Worm (Caenorhabditis elegans) whole organism, L3 larva: ENCODE data around the gene sago-1.

Experiments used
- R02D3.7 ChIP-seq: fragments of 150-350 bp; optimal IDR thresholded peaks from 2 replicates; lab custom pipeline; 2014; ENCODE audit warnings: missing biosample characterization, missing genetic modification characterization
- ZK546.5 ChIP-seq: sonication (generic microtip); optimal IDR thresholded peaks from 2 replicates; lab custom pipeline; 2017; ENCODE audit warnings: missing biosample characterization, missing genetic modification characterization
- aly-2 ChIP-seq: fragments of 150-350 bp; optimal IDR thresholded peaks from 2 replicates; lab custom pipeline; 2014; ENCODE audit warnings: missing biosample characterization, missing genetic modification characterization
- ama-1 ChIP-seq: fragments of 150-350 bp; optimal IDR thresholded peaks from 2 replicates; lab custom pipeline; 2018
- ceh-16 ChIP-seq: sonication (generic microtip); optimal IDR thresholded peaks from 2 replicates; lab custom pipeline; 2017; ENCODE audit warnings: missing biosample characterization, missing genetic modification characterization
- ceh-28 ChIP-seq: fragments of 150-350 bp; optimal IDR thresholded peaks from 2 replicates; lab custom pipeline; 2014; ENCODE audit warnings: missing biosample characterization, missing genetic modification reagents, missing genetic modification characterization
- ceh-9 ChIP-seq: sonication (generic microtip); optimal IDR thresholded peaks from 2 replicates; lab custom pipeline; 2018; ENCODE audit warnings: missing biosample characterization, missing genetic modification characterization
- daf-12 ChIP-seq: fragments of 150-350 bp; optimal IDR thresholded peaks from 2 replicates; lab custom pipeline; 2014; ENCODE audit warnings: missing biosample characterization, missing genetic modification reagents, missing genetic modification characterization
- egl-27 ChIP-seq: sonication (generic microtip); optimal IDR thresholded peaks from 4 replicates; lab custom pipeline; 2017; ENCODE audit warnings: missing biosample characterization, missing genetic modification reagents, missing genetic modification characterization
- egl-5 ChIP-seq: fragments of 150-350 bp; optimal IDR thresholded peaks from 2 replicates; lab custom pipeline; 2017; ENCODE audit warnings: missing biosample characterization, missing genetic modification reagents, missing genetic modification characterization, inconsistent platforms
- elt-1 ChIP-seq: fragments of 150-350 bp; optimal IDR thresholded peaks from 2 replicates; lab custom pipeline; 2014; ENCODE audit warnings: missing biosample characterization, missing genetic modification characterization
- elt-2 ChIP-seq: sonication (generic microtip); optimal IDR thresholded peaks from 2 replicates; lab custom pipeline; 2016; ENCODE audit warnings: missing genetic modification reagents, mild to moderate bottlenecking, missing genetic modification characterization, missing compliant biosample characterization
- elt-3 ChIP-seq, 3 experiments: fragments of 150-350 bp in 1 of 3; sonication (generic microtip) in 2 of 3; optimal IDR thresholded peaks; 2 replicates in 2 of 3; 4 replicates in 1 of 3; lab custom pipeline; 2014 to 2017; ENCODE audit warnings: missing biosample characterization in 3 of 3, missing genetic modification characterization in 3 of 3
- eor-1 ChIP-seq, 2 experiments: fragments of 150-350 bp; optimal IDR thresholded peaks; 2 replicates each; lab custom pipeline; 2014 to 2018; ENCODE audit warnings: missing biosample characterization in 2 of 2, missing genetic modification characterization in 2 of 2
- fkh-10 ChIP-seq: sonication (generic microtip); optimal IDR thresholded peaks from 2 replicates; lab custom pipeline; 2017; ENCODE audit warnings: missing biosample characterization, missing genetic modification reagents, missing genetic modification characterization
- fkh-2 ChIP-seq: fragments of 150-350 bp; optimal IDR thresholded peaks from 2 replicates; lab custom pipeline; 2014; ENCODE audit warnings: missing biosample characterization, missing genetic modification reagents, missing genetic modification characterization
- fos-1 ChIP-seq: fragments of 150-350 bp; optimal IDR thresholded peaks from 2 replicates; lab custom pipeline; 2014; ENCODE audit warnings: missing biosample characterization, missing genetic modification characterization
- lin-15B ChIP-seq: fragments of 150-350 bp; optimal IDR thresholded peaks from 2 replicates; lab custom pipeline; 2014; ENCODE audit warnings: missing biosample characterization, missing genetic modification characterization
- lin-39 ChIP-seq: fragments of 150-350 bp; optimal IDR thresholded peaks from 2 replicates; lab custom pipeline; 2018; ENCODE audit warnings: missing biosample characterization, missing genetic modification reagents, missing genetic modification characterization
- lsy-12 ChIP-seq: sonication (generic microtip); optimal IDR thresholded peaks from 2 replicates; lab custom pipeline; 2016; ENCODE audit warnings: mild to moderate bottlenecking, missing genetic modification characterization, missing compliant biosample characterization
- mdl-1 ChIP-seq: fragments of 150-350 bp; optimal IDR thresholded peaks from 2 replicates; lab custom pipeline; 2014; ENCODE audit warnings: missing biosample characterization, missing genetic modification characterization
- mml-1 ChIP-seq: fragments of 150-350 bp; sonication (generic microtip); optimal IDR thresholded peaks from 3 replicates; lab custom pipeline; 2014; ENCODE audit warnings: missing biosample characterization, missing genetic modification characterization
- nfya-1 ChIP-seq: sonication (generic microtip); optimal IDR thresholded peaks from 2 replicates; lab custom pipeline; 2017; ENCODE audit warnings: missing genetic modification characterization, mild to moderate bottlenecking, missing compliant biosample characterization, antibody characterized with exemption, moderate library complexity; ENCODE audit not compliant: insufficient read depth
- nhr-11 ChIP-seq: fragments of 150-350 bp; optimal IDR thresholded peaks from 2 replicates; lab custom pipeline; 2014; ENCODE audit warnings: missing biosample characterization, missing genetic modification characterization
- nhr-12 ChIP-seq: fragments of 150-350 bp; optimal IDR thresholded peaks from 2 replicates; lab custom pipeline; 2014; ENCODE audit warnings: missing biosample characterization, missing genetic modification characterization
- nhr-23 ChIP-seq: fragments of 150-350 bp; optimal IDR thresholded peaks from 2 replicates; lab custom pipeline; 2014; ENCODE audit warnings: missing biosample characterization, missing genetic modification reagents, missing genetic modification characterization
- nhr-25 ChIP-seq: sonication (generic microtip); optimal IDR thresholded peaks from 2 replicates; lab custom pipeline; 2017; ENCODE audit warnings: missing biosample characterization, missing genetic modification characterization
- nhr-28 ChIP-seq: fragments of 150-350 bp; optimal IDR thresholded peaks from 2 replicates; lab custom pipeline; 2014; ENCODE audit warnings: missing biosample characterization, missing genetic modification characterization
- nhr-67 ChIP-seq: fragments of 150-350 bp; optimal IDR thresholded peaks from 2 replicates; lab custom pipeline; 2014; ENCODE audit warnings: missing biosample characterization, missing genetic modification characterization
- nhr-77 ChIP-seq: fragments of 150-350 bp; optimal IDR thresholded peaks from 2 replicates; lab custom pipeline; 2014; ENCODE audit warnings: missing biosample characterization, missing genetic modification characterization
- pha-4 ChIP-seq: fragments of 150-350 bp; optimal IDR thresholded peaks from 2 replicates; lab custom pipeline; 2014; ENCODE audit warnings: missing biosample characterization, missing genetic modification reagents, missing genetic modification characterization
- pqm-1 ChIP-seq: fragments of 150-350 bp; optimal IDR thresholded peaks from 2 replicates; lab custom pipeline; 2017; ENCODE audit warnings: missing biosample characterization, missing genetic modification characterization, inconsistent platforms
- sea-2 ChIP-seq: fragments of 150-350 bp; sonication (generic microtip); optimal IDR thresholded peaks from 4 replicates; lab custom pipeline; 2014; ENCODE audit warnings: missing biosample characterization, missing genetic modification reagents, missing genetic modification characterization
- skn-1 ChIP-seq: fragments of 150-350 bp; optimal IDR thresholded peaks from 2 replicates; lab custom pipeline; 2014; ENCODE audit warnings: missing biosample characterization, missing genetic modification characterization
- tbx-2 ChIP-seq: sonication (generic microtip); optimal IDR thresholded peaks from 2 replicates; lab custom pipeline; 2016; ENCODE audit warnings: mild to moderate bottlenecking, missing genetic modification characterization, missing compliant biosample characterization
- unc-62 ChIP-seq: fragments of 150-350 bp; sonication (generic microtip); optimal IDR thresholded peaks from 4 replicates; lab custom pipeline; 2014; ENCODE audit warnings: missing biosample characterization, missing genetic modification reagents, missing genetic modification characterization
- zag-1 ChIP-seq: fragments of 150-350 bp; optimal IDR thresholded peaks from 2 replicates; lab custom pipeline; 2014; ENCODE audit warnings: missing biosample characterization, missing genetic modification characterization
- ztf-11 ChIP-seq: fragments of 150-350 bp; optimal IDR thresholded peaks from 2 replicates; lab custom pipeline; 2014; ENCODE audit warnings: missing biosample characterization, missing genetic modification characterization
- ztf-4 ChIP-seq: fragments of 150-350 bp; optimal IDR thresholded peaks from 2 replicates; lab custom pipeline; 2014; ENCODE audit warnings: missing biosample characterization, missing genetic modification characterization

The sago-1 gene

ce11 chrV:6267237-6267812 lies 36.2 kb upstream of the sago-1 start, which contains the start of gene mrck-1 (continued):
- TF ChIP-seq ZK546.5 (peak; percentile 34), fkh-10 (GFP tag; lab: Kevin White, UChicago) (peak; percentile 87), ztf-11 (tag; lab: Kevin White, UChicago) (no peak)

- TF ChIP-seq fkh-2 (tag; lab: Kevin White, UChicago), result no peak
- no peak for TF ChIP-seq egl-5 (tag; lab: Kevin White, UChicago)
- TF ChIP-seq egl-27, result no peak
- no peak for TF ChIP-seq sea-2
- no peak for TF ChIP-seq nhr-12 (tag; lab: Kevin White, UChicago)
- no peak for TF ChIP-seq nhr-23
- no peak for TF ChIP-seq skn-1 (tag; lab: Kevin White, UChicago)
- TF ChIP-seq ama-1, result no peak
- TF ChIP-seq nhr-25 (tag; lab: Kevin White, UChicago), result no peak
- no peak for TF ChIP-seq lsy-12 (tag; lab: Kevin White, UChicago)
- no peak for TF ChIP-seq mml-1 (tag; lab: Kevin White, UChicago)
- TF ChIP-seq nhr-28 (tag; lab: Kevin White, UChicago), result no peak
- no peak for TF ChIP-seq pha-4
- no peak for TF ChIP-seq unc-62
- TF ChIP-seq ztf-4 (tag; lab: Kevin White, UChicago), result no peak
- TF ChIP-seq ceh-16, result no peak
- TF ChIP-seq ZK546.5, result no peak
- no peak for TF ChIP-seq aly-2 (tag; lab: Kevin White, UChicago)
- TF ChIP-seq, all 47 proteins: peak for 0
Measured at ce11 chrV:6267978-6268377, 35.6 kb upstream of the sago-1 start.

- TF ChIP-seq elt-2 (tag; lab: Kevin White, UChicago) (no peak), elt-3 (tag; optimal IDR thresholded peaks at IDR 0.05; lab: Kevin White, UChicago) (no peak), ztf-11 (tag; lab: Kevin White, UChicago) (no peak), egl-5 (tag; lab: Kevin White, UChicago) (no peak), ztf-4 (tag; lab: Kevin White, UChicago) (no peak), ama-1 (no peak), eor-1 (tag; optimal IDR thresholded peaks at IDR 0.05; lab: Kevin White, UChicago) (no peak), ceh-16 (no peak), ceh-9 (tag; lab: Kevin White, UChicago) (no peak), nhr-77 (tag; lab: Kevin White, UChicago) (no peak)
Measured at ce11 chrV:6268526-6268925, 35.0 kb upstream of the sago-1 start.

- TF ChIP-seq elt-2 (tag; lab: Kevin White, UChicago), result peak; percentile 61
- TF ChIP-seq pha-4, result peak; percentile 43
- TF ChIP-seq tbx-2 (tag; lab: Kevin White, UChicago), result no peak
- no peak for TF ChIP-seq zag-1 (tag; lab: Kevin White, UChicago)
- TF ChIP-seq ztf-4 (tag; lab: Kevin White, UChicago), result no peak
Measured at ce11 chrV:6268961-6269360, 34.6 kb upstream of the sago-1 start.

ce11 chrV:6270097-6270496 lies 33.5 kb upstream of the sago-1 start:
- TF ChIP-seq lin-39 (tag; lab: Kevin White, UChicago), result no peak
- no peak for TF ChIP-seq lin-15B (tag; lab: Kevin White, UChicago)
- TF ChIP-seq nfya-1 (tag; lab: Kevin White, UChicago), result peak; percentile 19
- TF ChIP-seq pha-4, result peak; percentile 67

- TF ChIP-seq ZK546.5 (no peak), R02D3.7 (tag; lab: Kevin White, UChicago) (no peak), nhr-67 (tag; lab: Kevin White, UChicago) (no peak), fos-1 (tag; lab: Kevin White, UChicago) (no peak), nhr-12 (tag; lab: Kevin White, UChicago) (no peak), pha-4 (no peak), zag-1 (tag; lab: Kevin White, UChicago) (no peak), lin-39 (tag; lab: Kevin White, UChicago) (no peak), daf-12 (tag; lab: Kevin White, UChicago) (no peak), ztf-4 (tag; lab: Kevin White, UChicago) (no peak), elt-3 (tag; optimal IDR thresholded peaks at IDR 0.05; lab: Kevin White, UChicago) (no peak), nhr-11 (no peak), egl-27 (no peak), sea-2 (no peak), mdl-1 (tag; lab: Kevin White, UChicago) (no peak), fkh-10 (GFP tag; lab: Kevin White, UChicago) (no peak), ztf-11 (tag; lab: Kevin White, UChicago) (no peak), elt-1 (tag; lab: Kevin White, UChicago) (no peak), ceh-28 (tag; lab: Kevin White, UChicago) (no peak), pqm-1 (no peak)
- TF ChIP-seq, all 47 proteins: peak for 0
Measured at ce11 chrV:6270552-6270951, 33.0 kb upstream of the sago-1 start, which contains the start of gene F31F7.2. TSS of gene F31F7.2 (plus strand) at chrV:6270852.
